Worm (Caenorhabditis elegans) whole organism, L1 larva: ENCODE results near the gene F53G2.13.

Source experiments
- mep-1 ChIP-seq: fragments of 150-350 bp; optimal IDR thresholded peaks from 2 replicates; lab custom pipeline; 2014; ENCODE audit warnings: missing biosample characterization, missing genetic modification characterization
- nhr-77 ChIP-seq: fragments of 150-350 bp; optimal IDR thresholded peaks from 2 replicates; lab custom pipeline; 2014; ENCODE audit warnings: missing biosample characterization, missing genetic modification characterization
- nhr-85 ChIP-seq: sonication (generic microtip); peaks from one replicate; lab custom pipeline; 2016; ENCODE audit warnings: missing genetic modification characterization, inconsistent platforms, missing compliant biosample characterization
- sox-4 ChIP-seq: sonication (generic microtip); optimal IDR thresholded peaks from 2 replicates; lab custom pipeline; 2016; ENCODE audit warnings: missing genetic modification characterization, missing compliant biosample characterization
- zag-1 ChIP-seq: fragments of 150-350 bp; optimal IDR thresholded peaks from 2 replicates; lab custom pipeline; 2014; ENCODE audit warnings: missing biosample characterization, missing genetic modification characterization

ce11 chrII:2456973-2457372 lies 26.6 kb upstream of the F53G2.13 start:
- TF ChIP-seq sox-4 (tag; lab: Kevin White, UChicago) (no peak), nhr-77 (tag; lab: Kevin White, UChicago) (no peak), mep-1 (tag; lab: Kevin White, UChicago) (no peak), nhr-85 (tag; lab: Kevin White, UChicago) (no peak), zag-1 (tag; lab: Kevin White, UChicago) (no peak)
